Worm (Caenorhabditis elegans) whole organism, L4/young adult: Measurements from ENCODE around the gene R160.10.

Experiments used
- W03F9.2 ChIP-seq: fragments of 150-350 bp; optimal IDR thresholded peaks from 2 replicates; lab custom pipeline; 2014; ENCODE audit warnings: missing biosample characterization, missing genetic modification characterization
- him-1 ChIP-seq: sonication (generic microtip); optimal IDR thresholded peaks from 2 replicates; lab custom pipeline; 2016; ENCODE audit warnings: missing genotype, missing genetic modification reagents, missing genetic modification characterization, missing compliant biosample characterization

ce11 chrX:4402854-4403253 is 35.5 kb upstream of the R160.10 start, which contains the start of gene D1079.1:
- TF ChIP-seq him-1 (tag; lab: Kevin White, UChicago) (no peak), W03F9.2 (tag; lab: Kevin White, UChicago) (no peak)
